Worm (Caenorhabditis elegans) whole organism, L4/young adult: ENCODE data around the gene far-1.

Experiments
- W03F9.2 ChIP-seq: fragments of 150-350 bp; optimal IDR thresholded peaks from 2 replicates; lab custom pipeline; 2014; ENCODE audit warnings: missing biosample characterization, missing genetic modification characterization
- dao-5 ChIP-seq: sonication (generic microtip); optimal IDR thresholded peaks from 2 replicates; lab custom pipeline; 2016; ENCODE audit warnings: missing genotype, missing genetic modification characterization, moderate library complexity, missing compliant biosample characterization
- him-1 ChIP-seq: sonication (generic microtip); optimal IDR thresholded peaks from 2 replicates; lab custom pipeline; 2016; ENCODE audit warnings: missing genotype, missing genetic modification reagents, missing genetic modification characterization, missing compliant biosample characterization

- TF ChIP-seq dao-5: no peak
- no peak for TF ChIP-seq him-1
- TF ChIP-seq W03F9.2 (tag; lab: Kevin White, UChicago): no peak
Measured at ce11 chrIII:9052371-9052978, 28.5 kb downstream of the far-1 start.
